Fruit fly (Drosophila melanogaster): ENCODE data around the gene Rac1.

Gene Rac1

DNA sequence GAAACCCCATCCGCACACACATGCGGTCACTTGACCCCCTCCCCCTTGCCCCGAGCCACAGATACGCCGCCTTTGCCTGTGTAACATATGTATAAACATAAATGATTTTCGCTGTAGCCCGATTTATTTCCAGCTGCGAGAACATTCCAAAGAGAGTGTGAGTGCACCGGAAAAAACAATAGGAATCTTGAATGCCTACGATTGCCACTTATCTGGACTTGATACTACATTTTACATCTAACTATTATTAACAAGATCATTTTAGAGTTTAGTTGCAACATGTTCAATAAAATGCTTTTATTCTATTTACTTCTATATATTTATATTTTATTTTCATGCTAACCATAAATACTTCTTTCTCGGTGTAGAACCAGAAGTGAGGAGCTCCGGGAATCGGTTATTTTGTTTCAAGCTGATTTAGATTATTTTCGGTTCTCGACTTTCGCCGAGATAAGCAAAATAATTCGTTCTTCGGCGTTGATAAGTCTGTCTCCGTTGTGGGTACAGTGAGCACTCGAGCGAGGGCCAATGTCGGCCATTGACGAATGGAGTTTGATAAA lies 2.3 kb downstream of the Rac1 start (continued):
- TF ChIP-seq grn (GFP tag; optimal IDR thresholded peaks at IDR 0.05) (peak; percentile 80), CG34376 (GFP tag; optimal IDR thresholded peaks at IDR 0.05) (peak; percentile 81), fd64A (GFP tag; optimal IDR thresholded peaks at IDR 0.05) (peak; percentile 65), Poxn (GFP tag; IDR thresholded peaks at IDR 0.05) (no peak), Max (GFP tag; optimal IDR thresholded peaks at IDR 0.05) (peak; percentile 80), CG3995 (GFP tag; optimal IDR thresholded peaks at IDR 0.05) (no peak), ato (GFP tag; IDR thresholded peaks at IDR 0.05; ENCODE audit: partially characterized antibody) (no peak), NfI (GFP tag; optimal IDR thresholded peaks at IDR 0.05) (peak; percentile 72), btn (GFP tag; optimal IDR thresholded peaks at IDR 0.05) (no peak), Hand (GFP tag; optimal IDR thresholded peaks at IDR 0.05) (peak; percentile 66), CG30020 (tag; optimal IDR thresholded peaks at IDR 0.05) (peak; percentile 41), inv (GFP tag; IDR thresholded peaks at IDR 0.05; ENCODE audit: partially characterized antibody) (no peak), CG6813 (GFP tag; optimal IDR thresholded peaks at IDR 0.05) (peak; percentile 79), pb (GFP tag; optimal IDR thresholded peaks at IDR 0.05) (no peak), CrebB (tag; optimal IDR thresholded peaks at IDR 0.05) (peak; percentile 58), fd3F (GFP tag; optimal IDR thresholded peaks at IDR 0.05) (peak; percentile 29), CG17829 (tag; optimal IDR thresholded peaks at IDR 0.05) (peak; percentile 94), jing (GFP tag; optimal IDR thresholded peaks at IDR 0.05) (no peak), pho (GFP tag; optimal IDR thresholded peaks at IDR 0.05) (peak; percentile 7), vvl (GFP tag; IDR thresholded peaks at IDR 0.05) (peak; percentile 92), Oaz (GFP tag; IDR thresholded peaks at IDR 0.05) (peak; percentile 56), pita (GFP tag; optimal IDR thresholded peaks at IDR 0.05) (no peak), slp2 (GFP tag; optimal IDR thresholded peaks at IDR 0.05) (peak; percentile 22), CG5245 (GFP tag; optimal IDR thresholded peaks at IDR 0.05) (peak; percentile 77), ci (GFP tag; IDR thresholded peaks at IDR 0.05) (peak; percentile 90), CG13287 (GFP tag; IDR thresholded peaks at IDR 0.05; ENCODE audit: partially characterized antibody) (no peak), CG18476 (GFP tag; optimal IDR thresholded peaks at IDR 0.05) (peak; percentile 69), repo (GFP tag; optimal IDR thresholded peaks at IDR 0.05) (no peak), CG2889 (GFP tag; IDR thresholded peaks at IDR 0.05) (peak; percentile 67; the same call in 2 of the 3 replicates), CTCF (GFP tag; optimal IDR thresholded peaks at IDR 0.05) (peak; percentile 39), Nf-YB (GFP tag; optimal IDR thresholded peaks at IDR 0.05) (peak; percentile 69), CG6272 (GFP tag; IDR thresholded peaks at IDR 0.05) (peak; percentile 62), CG17912 (GFP tag; optimal IDR thresholded peaks at IDR 0.05) (no peak), CG10267 (tag; optimal IDR thresholded peaks at IDR 0.05) (peak; percentile 84), Pdp1 (GFP tag; optimal IDR thresholded peaks at IDR 0.05) (peak; percentile 3 to 42), MBD-R2 (GFP tag; IDR thresholded peaks at IDR 0.05) (0 out of 2 replicates have a peak, but pooled peaks have one; percentile 46), tap (tag; optimal IDR thresholded peaks at IDR 0.05) (peak; percentile 86), lov (optimal IDR thresholded peaks at IDR 0.05) (no peak), lov (GFP tag; IDR thresholded peaks at IDR 0.05) (peak; percentile 68; the same call in 2 of the 3 replicates), CG32767 (GFP tag; IDR thresholded peaks at IDR 0.05) (no peak), cas (GFP tag; IDR thresholded peaks at IDR 0.05) (no peak), BEAF-32 (GFP tag; optimal IDR thresholded peaks at IDR 0.05) (no peak), CG31441 (GFP tag; IDR thresholded peaks at IDR 0.05) (peak; percentile 97), CG17385 (GFP tag; optimal IDR thresholded peaks at IDR 0.05) (peak; percentile 79), CG7963 (GFP tag; IDR thresholded peaks at IDR 0.05; ENCODE audit: partially characterized antibody) (no peak), CG14965 (GFP tag; optimal IDR thresholded peaks at IDR 0.05; ENCODE audit: borderline replicate concordance) (no peak), Ravus (GFP tag; IDR thresholded peaks at IDR 0.05) (peak; percentile 13; the same call in 1 of the 2 replicates), CG15073 (GFP tag; optimal IDR thresholded peaks at IDR 0.05) (peak; percentile 44), sc (optimal IDR thresholded peaks at IDR 0.05) (no peak), sc (GFP tag; optimal IDR thresholded peaks at IDR 0.05) (peak; percentile 79), mirr (GFP tag; optimal IDR thresholded peaks at IDR 0.05) (peak; percentile 25)

Data from whole organism, embryonic.